Worm (Caenorhabditis elegans) whole organism, L2 larva: ENCODE data around the gene D2089.3.

Source experiments
- C34F6.9 ChIP-seq: fragments of 150-350 bp; optimal IDR thresholded peaks from 2 replicates; lab custom pipeline; 2014; ENCODE audit warnings: missing biosample characterization, missing genetic modification characterization
- R02D3.7 ChIP-seq: fragments of 150-350 bp; optimal IDR thresholded peaks from 2 replicates; lab custom pipeline; 2014; ENCODE audit warnings: missing biosample characterization, missing genetic modification characterization
- Y55F3AM.14 ChIP-seq: fragments of 200-800 bp; sonication (Bioruptor generic); optimal IDR thresholded peaks from 2 replicates; lab custom pipeline; 2018; ENCODE audit warnings: mild to moderate bottlenecking, missing genetic modification characterization, missing compliant biosample characterization
- ZK546.5 ChIP-seq: sonication (generic microtip); optimal IDR thresholded peaks from 2 replicates; lab custom pipeline; 2017; ENCODE audit warnings: missing biosample characterization, missing genetic modification characterization
- alr-1 ChIP-seq: fragments of 150-350 bp; optimal IDR thresholded peaks from 2 replicates; lab custom pipeline; 2014; ENCODE audit warnings: missing biosample characterization, missing genetic modification characterization
- ama-1 ChIP-seq: fragments of 150-350 bp; optimal IDR thresholded peaks from 2 replicates; lab custom pipeline; 2018; ENCODE audit warnings: inconsistent platforms
- blmp-1 ChIP-seq: sonication (generic microtip); optimal IDR thresholded peaks from 2 replicates; lab custom pipeline; 2017; ENCODE audit warnings: missing genetic modification characterization, mild to moderate bottlenecking, missing compliant biosample characterization, antibody characterized with exemption, moderate library complexity; ENCODE audit not compliant: insufficient read depth
- ceh-16 ChIP-seq: fragments of 150-350 bp; optimal IDR thresholded peaks from 2 replicates; lab custom pipeline; 2014; ENCODE audit warnings: missing biosample characterization, missing genetic modification characterization
- ceh-82 ChIP-seq: fragments of 150-350 bp; optimal IDR thresholded peaks from 2 replicates; lab custom pipeline; 2014; ENCODE audit warnings: missing biosample characterization, missing genetic modification characterization
- crh-2 ChIP-seq: sonication (generic microtip); optimal IDR thresholded peaks from 2 replicates; lab custom pipeline; 2017; ENCODE audit warnings: missing biosample characterization, missing genetic modification characterization
- dmd-4 ChIP-seq: sonication (generic microtip); optimal IDR thresholded peaks from 2 replicates; lab custom pipeline; 2017; ENCODE audit warnings: missing biosample characterization, missing genetic modification characterization
- egl-27 ChIP-seq: sonication (generic microtip); optimal IDR thresholded peaks from 3 replicates; lab custom pipeline; 2017; ENCODE audit warnings: missing biosample characterization, missing genetic modification reagents, missing genetic modification characterization
- fos-1 ChIP-seq: fragments of 150-350 bp; optimal IDR thresholded peaks from 2 replicates; lab custom pipeline; 2014; ENCODE audit warnings: missing biosample characterization, missing genetic modification characterization
- gmeb-1 ChIP-seq: fragments of 150-350 bp; optimal IDR thresholded peaks from 2 replicates; lab custom pipeline; 2014; ENCODE audit warnings: missing biosample characterization, missing genetic modification characterization
- lin-13 ChIP-seq: fragments of 150-350 bp; optimal IDR thresholded peaks from 2 replicates; lab custom pipeline; 2014; ENCODE audit warnings: missing biosample characterization, missing genetic modification reagents, missing genetic modification characterization
- lin-39 ChIP-seq: fragments of 150-350 bp; optimal IDR thresholded peaks from 2 replicates; lab custom pipeline; 2014; ENCODE audit warnings: missing biosample characterization, missing genetic modification reagents, missing genetic modification characterization
- nhr-11 ChIP-seq: fragments of 150-350 bp; optimal IDR thresholded peaks from 2 replicates; lab custom pipeline; 2014; ENCODE audit warnings: missing biosample characterization, missing genetic modification characterization
- nhr-12 ChIP-seq: fragments of 150-350 bp; optimal IDR thresholded peaks from 2 replicates; lab custom pipeline; 2014; ENCODE audit warnings: missing biosample characterization, missing genetic modification characterization
- nhr-129 ChIP-seq: fragments of 150-350 bp; optimal IDR thresholded peaks from 2 replicates; lab custom pipeline; 2014; ENCODE audit warnings: missing biosample characterization, missing genetic modification characterization
- nhr-21 ChIP-seq: fragments of 150-350 bp; optimal IDR thresholded peaks from 2 replicates; lab custom pipeline; 2014; ENCODE audit warnings: missing biosample characterization, missing genetic modification characterization
- nhr-237 ChIP-seq: fragments of 150-350 bp; optimal IDR thresholded peaks from 2 replicates; lab custom pipeline; 2014; ENCODE audit warnings: missing biosample characterization, missing genetic modification characterization
- nhr-25 ChIP-seq: fragments of 150-350 bp; sonication (generic microtip); optimal IDR thresholded peaks from 3 replicates; lab custom pipeline; 2014; ENCODE audit warnings: missing biosample characterization, missing genetic modification characterization
- nhr-6 ChIP-seq: fragments of 150-350 bp; optimal IDR thresholded peaks from 2 replicates; lab custom pipeline; 2014; ENCODE audit warnings: missing biosample characterization, missing genetic modification characterization
- nhr-77 ChIP-seq: fragments of 150-350 bp; optimal IDR thresholded peaks from 2 replicates; lab custom pipeline; 2014; ENCODE audit warnings: missing biosample characterization, missing genetic modification characterization
- sem-4 ChIP-seq: fragments of 150-350 bp; optimal IDR thresholded peaks from 2 replicates; lab custom pipeline; 2014; ENCODE audit warnings: missing biosample characterization, missing genetic modification reagents, missing genetic modification characterization
- skn-1 ChIP-seq: sonication (generic microtip); optimal IDR thresholded peaks from 2 replicates; lab custom pipeline; 2017; ENCODE audit warnings: missing biosample characterization, missing genetic modification characterization
- snpc-4 ChIP-seq: fragments of 150-350 bp; optimal IDR thresholded peaks from 2 replicates; lab custom pipeline; 2014; ENCODE audit warnings: missing biosample characterization, missing genetic modification characterization
- unc-39 ChIP-seq: fragments of 150-350 bp; optimal IDR thresholded peaks from 2 replicates; lab custom pipeline; 2014; ENCODE audit warnings: missing biosample characterization, missing genetic modification characterization
- unc-55 ChIP-seq: fragments of 150-350 bp; sonication (generic microtip); optimal IDR thresholded peaks from 3 replicates; lab custom pipeline; 2014; ENCODE audit warnings: missing biosample characterization, missing genetic modification reagents, missing genetic modification characterization
- zag-1 ChIP-seq: fragments of 150-350 bp; optimal IDR thresholded peaks from 2 replicates; lab custom pipeline; 2014; ENCODE audit warnings: missing biosample characterization, missing genetic modification characterization
- ztf-1 ChIP-seq: fragments of 200-800 bp; sonication (Bioruptor generic); conservative IDR thresholded peaks from 2 replicates; pipeline ENCODE4 v1.3.6; 2022; ENCODE audit warnings: missing genetic modification characterization, missing compliant biosample characterization
- ztf-11 ChIP-seq: sonication (generic microtip); optimal IDR thresholded peaks from 2 replicates; lab custom pipeline; 2017; ENCODE audit warnings: missing biosample characterization, missing genetic modification characterization
- ztf-4 ChIP-seq: fragments of 150-350 bp; optimal IDR thresholded peaks from 2 replicates; lab custom pipeline; 2014; ENCODE audit warnings: missing biosample characterization, missing genetic modification characterization

D2089.3 gene

DNA sequence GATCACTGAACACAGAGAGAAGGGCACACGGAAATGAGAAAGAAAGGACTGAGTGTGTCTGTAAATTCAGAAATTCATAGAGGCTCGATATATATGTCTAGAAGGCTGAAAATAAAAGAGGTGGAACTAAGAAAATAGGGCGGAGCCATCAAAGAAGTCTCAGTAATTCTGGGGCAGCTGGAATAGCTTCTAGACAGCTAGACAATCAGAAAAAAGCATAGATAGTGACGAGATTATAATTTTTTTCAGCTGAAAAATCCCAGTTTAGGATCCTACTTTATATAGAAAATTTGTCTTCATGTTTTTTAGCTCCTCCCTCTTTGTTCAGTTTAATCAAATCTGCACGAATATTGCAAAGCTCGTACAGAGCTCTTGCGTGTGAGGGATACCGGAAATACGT is at the start of gene D2089.3:
Gene D2089.3 (minus strand): TSS at position 101 of the 400 bp plus-strand sequence.
- TF ChIP-seq nhr-6 (tag; lab: Kevin White, UChicago) = no peak
- no peak for TF ChIP-seq blmp-1 (tag; lab: Kevin White, UChicago)
- no peak for TF ChIP-seq ztf-11 (tag; lab: Kevin White, UChicago)
- no peak for TF ChIP-seq nhr-237
- TF ChIP-seq crh-2 = no peak
- no peak for TF ChIP-seq nhr-21 (tag; lab: Kevin White, UChicago)
- TF ChIP-seq unc-55 (GFP tag; lab: Kevin White, UChicago) = no peak
- no peak for TF ChIP-seq C34F6.9 (tag; lab: Kevin White, UChicago)
- no peak for TF ChIP-seq ceh-82 (tag; lab: Kevin White, UChicago)
- no peak for TF ChIP-seq lin-39 (tag; lab: Kevin White, UChicago)
- TF ChIP-seq nhr-12 = no peak
- TF ChIP-seq dmd-4 (tag; lab: Kevin White, UChicago) = no peak
- TF ChIP-seq nhr-11 (tag; lab: Kevin White, UChicago) = no peak
- TF ChIP-seq, all 48 proteins: peak for 0

DNA sequence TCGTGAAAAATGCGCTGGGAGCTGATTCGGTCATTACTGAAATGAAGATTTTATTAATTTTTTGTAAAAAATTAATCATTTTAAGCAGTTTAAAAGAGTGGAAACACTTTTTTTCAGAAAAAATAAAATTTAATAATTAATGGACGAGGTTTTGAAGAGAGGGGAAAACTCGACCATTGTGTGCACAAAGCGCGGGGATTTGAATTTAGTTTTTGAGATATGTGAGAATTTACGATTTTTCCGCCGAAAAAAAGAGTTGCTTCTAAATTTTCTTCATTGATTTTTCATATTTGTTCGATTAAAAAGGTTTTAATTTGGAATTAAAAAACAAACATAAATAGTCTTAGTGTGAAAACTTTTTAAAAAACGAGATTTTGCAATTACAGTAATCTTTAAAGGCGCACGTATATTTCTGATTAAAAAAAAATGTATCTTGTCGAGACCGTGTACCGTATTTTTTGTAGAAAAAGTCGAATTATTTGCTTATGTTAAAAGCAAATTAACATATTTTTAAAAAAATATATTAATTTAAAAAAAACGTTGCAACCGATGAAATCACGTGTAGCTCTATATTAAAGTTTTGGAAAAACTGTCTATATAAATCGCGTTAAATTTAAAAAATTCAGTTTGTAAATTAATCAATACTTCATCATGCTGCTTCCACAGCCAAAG is 49.5 kb upstream of the D2089.3 start, which contains the start of the genes dph-2 and C09G5.7:
Gene dph-2 (minus strand): TSS at position 36 of the 672 bp plus-strand sequence.
Gene C09G5.7 (plus strand): TSS at position 622 of the 672 bp plus-strand sequence.
- TF ChIP-seq ztf-1 (no peak), lin-13 (GFP tag; lab: Kevin White, UChicago) (no peak), gmeb-1 (tag; lab: Kevin White, UChicago) (peak; percentile 88), unc-55 (GFP tag; lab: Kevin White, UChicago) (no peak), C34F6.9 (tag; lab: Kevin White, UChicago) (peak; percentile 40), ceh-16 (tag; lab: Kevin White, UChicago) (no peak), fos-1 (no peak), ama-1 (lab: Kevin White, UChicago) (no peak), nhr-12 (no peak)
- TF ChIP-seq, all 48 proteins: peak for 2

DNA sequence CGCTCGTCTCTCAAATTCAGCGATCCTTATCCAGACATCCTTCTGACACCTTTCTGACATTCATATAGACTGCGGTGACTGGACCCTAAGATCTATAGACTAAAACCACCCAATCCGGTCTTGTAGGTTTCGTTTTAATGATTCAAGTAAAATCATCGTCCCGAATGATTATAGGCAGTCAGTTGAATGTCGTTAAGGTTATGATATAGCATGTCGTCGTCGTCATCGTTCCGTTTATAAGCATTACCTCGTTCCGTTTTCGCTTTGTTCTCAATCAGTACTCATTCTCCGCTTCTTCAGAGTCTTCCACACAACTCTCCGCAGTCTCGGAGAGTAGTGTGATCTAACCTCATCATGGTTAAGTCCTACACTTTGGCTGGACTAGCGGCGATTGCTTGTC is 43.7 kb upstream of the D2089.3 start, which contains the start of gene bli-1:
Gene bli-1 (plus strand): TSS at position 301 of the 400 bp plus-strand sequence.
- TF ChIP-seq alr-1 (tag; lab: Kevin White, UChicago) (no peak), ama-1 (lab: Kevin White, UChicago) (no peak), nhr-25 (tag; lab: Kevin White, UChicago) (no peak), egl-27 (tag; lab: Kevin White, UChicago) (no peak), gmeb-1 (tag; lab: Kevin White, UChicago) (no peak), zag-1 (tag; lab: Kevin White, UChicago) (no peak), ZK546.5 (tag; lab: Kevin White, UChicago) (no peak), unc-55 (GFP tag; lab: Kevin White, UChicago) (no peak), ztf-4 (tag; lab: Kevin White, UChicago) (no peak), ceh-16 (tag; lab: Kevin White, UChicago) (no peak), sem-4 (tag; lab: Kevin White, UChicago) (no peak), Y55F3AM.14 (no peak), ceh-82 (tag; lab: Kevin White, UChicago) (no peak), nhr-77 (tag; lab: Kevin White, UChicago) (no peak), nhr-129 (tag; lab: Kevin White, UChicago) (no peak), lin-13 (GFP tag; lab: Kevin White, UChicago) (no peak), nhr-6 (tag; lab: Kevin White, UChicago) (no peak), unc-39 (tag; lab: Kevin White, UChicago) (no peak)

DNA sequence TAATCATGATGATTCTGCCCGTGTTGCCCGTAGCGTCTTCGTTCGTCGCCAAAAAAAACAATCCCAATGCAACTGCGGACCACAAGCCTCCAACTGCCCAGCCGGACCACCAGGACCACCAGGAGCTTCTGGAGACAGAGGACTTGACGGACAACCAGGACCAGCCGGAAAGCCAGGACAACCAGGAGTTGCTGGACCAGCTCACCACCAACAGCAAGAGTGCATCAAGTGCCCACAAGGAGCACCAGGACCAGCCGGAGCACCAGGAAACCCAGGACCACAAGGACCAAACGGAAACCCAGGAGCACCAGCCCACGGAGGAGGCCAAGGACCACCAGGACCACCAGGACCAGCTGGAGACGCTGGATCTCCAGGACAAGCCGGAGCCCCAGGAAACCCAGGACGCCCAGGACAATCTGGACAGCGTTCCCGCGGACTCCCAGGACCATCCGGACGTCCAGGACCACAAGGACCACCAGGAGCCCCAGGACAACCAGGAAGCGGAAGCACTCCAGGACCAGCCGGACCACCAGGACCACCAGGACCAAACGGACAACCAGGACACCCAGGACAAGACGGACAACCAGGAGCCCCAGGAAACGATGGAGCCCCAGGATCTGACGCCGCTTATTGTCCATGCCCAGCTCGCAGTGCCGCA is 42.6 kb upstream of the D2089.3 start:
- TF ChIP-seq nhr-21 (tag; lab: Kevin White, UChicago) = no peak
- TF ChIP-seq unc-55 (GFP tag; lab: Kevin White, UChicago) = no peak
- TF ChIP-seq ceh-82 (tag; lab: Kevin White, UChicago) = no peak
- TF ChIP-seq fos-1 = no peak
- TF ChIP-seq nhr-11 (tag; lab: Kevin White, UChicago) = no peak
- no peak for TF ChIP-seq sem-4 (tag; lab: Kevin White, UChicago)

DNA sequence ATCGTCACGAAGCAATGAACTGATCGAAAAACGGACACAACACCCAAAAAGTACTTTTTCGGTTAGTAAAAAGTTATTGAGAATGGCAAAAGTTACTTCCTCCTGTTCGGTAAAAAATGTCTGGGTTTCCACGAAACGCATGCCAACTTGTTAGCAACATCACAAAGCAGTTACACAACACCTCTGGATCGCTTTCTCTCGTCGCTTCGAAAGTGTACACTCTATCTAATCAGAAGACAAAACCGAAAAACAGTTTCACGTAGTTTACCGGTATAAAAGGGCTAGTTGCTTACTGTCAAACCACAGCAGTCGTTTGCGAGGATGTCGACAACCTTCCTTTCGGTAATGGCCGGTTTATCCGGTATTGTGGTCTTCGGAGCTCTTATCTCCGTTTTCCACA is 42.0 kb upstream of the D2089.3 start, which contains the start of gene col-80:
Gene col-80 (plus strand): TSS at position 301 of the 400 bp plus-strand sequence.
- TF ChIP-seq dmd-4 (tag; lab: Kevin White, UChicago) (no peak), nhr-237 (no peak), nhr-11 (tag; lab: Kevin White, UChicago) (no peak), egl-27 (tag; lab: Kevin White, UChicago) (no peak), Y55F3AM.14 (no peak), snpc-4 (tag; lab: Kevin White, UChicago) (no peak), R02D3.7 (tag; lab: Kevin White, UChicago) (no peak), skn-1 (tag; lab: Kevin White, UChicago) (no peak)
